Fruit fly (Drosophila melanogaster): ENCODE measurements around the gene Yif1.

- TF ChIP-seq CG6163 (GFP tag; IDR thresholded peaks at IDR 0.05) (no peak), Lpt (GFP tag; optimal IDR thresholded peaks at IDR 0.05) (no peak), acj6 (GFP tag; optimal IDR thresholded peaks at IDR 0.05) (no peak), CG8632 (GFP tag; optimal IDR thresholded peaks at IDR 0.05) (no peak), Ets96B (tag; optimal IDR thresholded peaks at IDR 0.05) (no peak), Eip93F (GFP tag; optimal IDR thresholded peaks at IDR 0.05) (no peak), CG3919 (GFP tag; optimal IDR thresholded peaks at IDR 0.05) (no peak), Sox14 (GFP tag; optimal IDR thresholded peaks at IDR 0.05) (no peak), Eip78C (GFP tag) (no peak)
Measured at dm6 chr3R:26693490-26693889, 24.2 kb upstream of the Yif1 start, which contains the start of gene TwdlQ.
